Worm (Caenorhabditis elegans) whole organism, L2 larva: Measurements from ENCODE around the gene K02F3.2.

ENCODE experiments used
- C34F6.9 ChIP-seq: fragments of 150-350 bp; optimal IDR thresholded peaks from 2 replicates; lab custom pipeline; 2014; ENCODE audit warnings: missing biosample characterization, missing genetic modification characterization
- F13H6.1 ChIP-seq: sonication (generic microtip); optimal IDR thresholded peaks from 2 replicates; lab custom pipeline; 2016; ENCODE audit warnings: missing genetic modification characterization, missing compliant biosample characterization
- Y55F3AM.14 ChIP-seq: fragments of 200-800 bp; sonication (Bioruptor generic); optimal IDR thresholded peaks from 2 replicates; lab custom pipeline; 2018; ENCODE audit warnings: mild to moderate bottlenecking, missing genetic modification characterization, missing compliant biosample characterization
- ZK546.5 ChIP-seq: sonication (generic microtip); optimal IDR thresholded peaks from 2 replicates; lab custom pipeline; 2017; ENCODE audit warnings: missing biosample characterization, missing genetic modification characterization
- aly-2 ChIP-seq: fragments of 150-350 bp; optimal IDR thresholded peaks from 2 replicates; lab custom pipeline; 2014; ENCODE audit warnings: missing biosample characterization, missing genetic modification characterization
- ama-1 ChIP-seq: fragments of 150-350 bp; optimal IDR thresholded peaks from 2 replicates; lab custom pipeline; 2018; ENCODE audit warnings: inconsistent platforms
- blmp-1 ChIP-seq: sonication (generic microtip); optimal IDR thresholded peaks from 2 replicates; lab custom pipeline; 2017; ENCODE audit warnings: missing genetic modification characterization, mild to moderate bottlenecking, missing compliant biosample characterization, antibody characterized with exemption, moderate library complexity; ENCODE audit not compliant: insufficient read depth
- ceh-16 ChIP-seq: fragments of 150-350 bp; optimal IDR thresholded peaks from 2 replicates; lab custom pipeline; 2014; ENCODE audit warnings: missing biosample characterization, missing genetic modification characterization
- ceh-82 ChIP-seq: fragments of 150-350 bp; optimal IDR thresholded peaks from 2 replicates; lab custom pipeline; 2014; ENCODE audit warnings: missing biosample characterization, missing genetic modification characterization
- crh-2 ChIP-seq: sonication (generic microtip); optimal IDR thresholded peaks from 2 replicates; lab custom pipeline; 2017; ENCODE audit warnings: missing biosample characterization, missing genetic modification characterization
- dmd-4 ChIP-seq: sonication (generic microtip); optimal IDR thresholded peaks from 2 replicates; lab custom pipeline; 2017; ENCODE audit warnings: missing biosample characterization, missing genetic modification characterization
- egl-27 ChIP-seq: sonication (generic microtip); optimal IDR thresholded peaks from 3 replicates; lab custom pipeline; 2017; ENCODE audit warnings: missing biosample characterization, missing genetic modification reagents, missing genetic modification characterization
- elt-1 ChIP-seq: fragments of 150-350 bp; optimal IDR thresholded peaks from 2 replicates; lab custom pipeline; 2014; ENCODE audit warnings: missing biosample characterization, missing genetic modification characterization
- elt-3 ChIP-seq: sonication (generic microtip); optimal IDR thresholded peaks from 2 replicates; lab custom pipeline; 2017; ENCODE audit warnings: missing biosample characterization, missing genetic modification characterization
- fos-1 ChIP-seq: fragments of 150-350 bp; optimal IDR thresholded peaks from 2 replicates; lab custom pipeline; 2014; ENCODE audit warnings: missing biosample characterization, missing genetic modification characterization
- gmeb-1 ChIP-seq: fragments of 150-350 bp; optimal IDR thresholded peaks from 2 replicates; lab custom pipeline; 2014; ENCODE audit warnings: missing biosample characterization, missing genetic modification characterization
- lin-11 ChIP-seq: fragments of 150-350 bp; sonication (generic microtip); optimal IDR thresholded peaks from 2 replicates; lab custom pipeline; 2014; ENCODE audit warnings: missing biosample characterization, missing genetic modification characterization, inconsistent platforms, mixed read lengths
- lin-13 ChIP-seq: fragments of 150-350 bp; optimal IDR thresholded peaks from 2 replicates; lab custom pipeline; 2014; ENCODE audit warnings: missing biosample characterization, missing genetic modification reagents, missing genetic modification characterization
- lin-39 ChIP-seq: fragments of 150-350 bp; optimal IDR thresholded peaks from 2 replicates; lab custom pipeline; 2014; ENCODE audit warnings: missing biosample characterization, missing genetic modification reagents, missing genetic modification characterization
- lsy-2 ChIP-seq, 2 experiments: fragments of 150-350 bp in 1 of 2; sonication (generic microtip) in 1 of 2; optimal IDR thresholded peaks; 2 replicates each; lab custom pipeline; 2014 to 2017; ENCODE audit warnings: missing biosample characterization in 2 of 2, missing genetic modification characterization in 2 of 2
- mab-5 ChIP-seq: fragments of 150-350 bp; optimal IDR thresholded peaks from 2 replicates; lab custom pipeline; 2014; ENCODE audit warnings: missing biosample characterization, missing genetic modification characterization
- mbf-1 ChIP-seq: sonication (generic microtip); optimal IDR thresholded peaks from 2 replicates; lab custom pipeline; 2017; ENCODE audit warnings: missing biosample characterization, missing genetic modification characterization
- mdl-1 ChIP-seq, 2 experiments: fragments of 150-350 bp in 1 of 2; sonication (generic microtip) in 1 of 2; optimal IDR thresholded peaks; 2 replicates each; lab custom pipeline; 2017; ENCODE audit warnings: missing biosample characterization in 2 of 2, missing genetic modification characterization in 2 of 2
- nhr-11 ChIP-seq: fragments of 150-350 bp; optimal IDR thresholded peaks from 2 replicates; lab custom pipeline; 2014; ENCODE audit warnings: missing biosample characterization, missing genetic modification characterization
- nhr-129 ChIP-seq: fragments of 150-350 bp; optimal IDR thresholded peaks from 2 replicates; lab custom pipeline; 2014; ENCODE audit warnings: missing biosample characterization, missing genetic modification characterization
- nhr-21 ChIP-seq: fragments of 150-350 bp; optimal IDR thresholded peaks from 2 replicates; lab custom pipeline; 2014; ENCODE audit warnings: missing biosample characterization, missing genetic modification characterization
- nhr-23 ChIP-seq: fragments of 150-350 bp; optimal IDR thresholded peaks from 2 replicates; lab custom pipeline; 2014; ENCODE audit warnings: missing biosample characterization, missing genetic modification reagents, missing genetic modification characterization
- nhr-25 ChIP-seq: fragments of 150-350 bp; sonication (generic microtip); optimal IDR thresholded peaks from 3 replicates; lab custom pipeline; 2014; ENCODE audit warnings: missing biosample characterization, missing genetic modification characterization
- nhr-6 ChIP-seq: fragments of 150-350 bp; optimal IDR thresholded peaks from 2 replicates; lab custom pipeline; 2014; ENCODE audit warnings: missing biosample characterization, missing genetic modification characterization
- nhr-77 ChIP-seq: fragments of 150-350 bp; optimal IDR thresholded peaks from 2 replicates; lab custom pipeline; 2014; ENCODE audit warnings: missing biosample characterization, missing genetic modification characterization
- peb-1 ChIP-seq: fragments of 150-350 bp; optimal IDR thresholded peaks from 2 replicates; lab custom pipeline; 2014; ENCODE audit warnings: missing biosample characterization, missing genetic modification characterization
- sem-4 ChIP-seq: fragments of 150-350 bp; optimal IDR thresholded peaks from 2 replicates; lab custom pipeline; 2014; ENCODE audit warnings: missing biosample characterization, missing genetic modification reagents, missing genetic modification characterization
- skn-1 ChIP-seq: sonication (generic microtip); optimal IDR thresholded peaks from 2 replicates; lab custom pipeline; 2017; ENCODE audit warnings: missing biosample characterization, missing genetic modification characterization
- sma-3 ChIP-seq: sonication (generic microtip); optimal IDR thresholded peaks from 2 replicates; lab custom pipeline; 2016; ENCODE audit warnings: missing genetic modification reagents, missing genetic modification characterization, missing compliant biosample characterization
- sma-9 ChIP-seq, 2 experiments: fragments of 150-350 bp in 1 of 2; sonication (generic microtip) in 1 of 2; optimal IDR thresholded peaks; 2 replicates each; lab custom pipeline; 2014 to 2016; ENCODE audit warnings: missing genetic modification characterization in 2 of 2, mild to moderate bottlenecking in 1 of 2, missing biosample characterization in 1 of 2, missing compliant biosample characterization in 1 of 2, missing genetic modification reagents in 1 of 2, moderate library complexity in 1 of 2
- snpc-4 ChIP-seq: fragments of 150-350 bp; optimal IDR thresholded peaks from 2 replicates; lab custom pipeline; 2014; ENCODE audit warnings: missing biosample characterization, missing genetic modification characterization
- unc-39 ChIP-seq: fragments of 150-350 bp; optimal IDR thresholded peaks from 2 replicates; lab custom pipeline; 2014; ENCODE audit warnings: missing biosample characterization, missing genetic modification characterization
- unc-55 ChIP-seq: fragments of 150-350 bp; sonication (generic microtip); optimal IDR thresholded peaks from 3 replicates; lab custom pipeline; 2014; ENCODE audit warnings: missing biosample characterization, missing genetic modification reagents, missing genetic modification characterization
- unc-62 ChIP-seq: fragments of 150-350 bp; optimal IDR thresholded peaks from 2 replicates; lab custom pipeline; 2014; ENCODE audit warnings: missing biosample characterization, missing genetic modification reagents, missing genetic modification characterization
- zag-1 ChIP-seq: fragments of 150-350 bp; optimal IDR thresholded peaks from 2 replicates; lab custom pipeline; 2014; ENCODE audit warnings: missing biosample characterization, missing genetic modification characterization
- ztf-4 ChIP-seq: fragments of 150-350 bp; optimal IDR thresholded peaks from 2 replicates; lab custom pipeline; 2014; ENCODE audit warnings: missing biosample characterization, missing genetic modification characterization

K02F3.2 gene

ce11 chrIII:834443-834815 lies 11.2 kb upstream of the K02F3.2 start:
- TF ChIP-seq Y55F3AM.14 (GFP tag; lab: Kevin White, UChicago), result peak; percentile 14
- TF ChIP-seq gmeb-1 (tag; lab: Kevin White, UChicago), result no peak

- peak; percentile 30 for TF ChIP-seq ama-1 (lab: Kevin White, UChicago)
- no peak for TF ChIP-seq nhr-129 (tag; lab: Kevin White, UChicago)
- TF ChIP-seq sma-3 (GFP tag; lab: Kevin White, UChicago), result no peak
- no peak for TF ChIP-seq ZK546.5 (tag; lab: Kevin White, UChicago)
- no peak for TF ChIP-seq aly-2 (tag; lab: Kevin White, UChicago)
- no peak for TF ChIP-seq nhr-23 (tag; lab: Kevin White, UChicago)
- TF ChIP-seq, all 48 proteins: peak for 1
Observed at ce11 chrIII:835208-835607, 10.4 kb upstream of the K02F3.2 start.

ce11 chrIII:835713-836278 lies 9.8 kb upstream of the K02F3.2 start:
- TF ChIP-seq mbf-1 (tag; lab: Kevin White, UChicago) (peak; percentile 32), zag-1 (tag; lab: Kevin White, UChicago) (peak; percentile 3), nhr-11 (tag; lab: Kevin White, UChicago) (no peak), sem-4 (tag; lab: Kevin White, UChicago) (no peak), F13H6.1 (tag; lab: Kevin White, UChicago) (peak; percentile 54), crh-2 (tag; lab: Kevin White, UChicago) (peak; percentile 55), elt-1 (no peak), fos-1 (peak; percentile 28), unc-55 (peak; percentile 43), egl-27 (tag; lab: Kevin White, UChicago) (peak; percentile 49), ceh-82 (peak; percentile 20), blmp-1 (tag; lab: Kevin White, UChicago) (peak; percentile 10), unc-39 (peak; percentile 74), nhr-129 (tag; lab: Kevin White, UChicago) (peak; percentile 61), unc-62 (GFP tag; lab: Kevin White, UChicago) (no peak), gmeb-1 (tag; lab: Kevin White, UChicago) (peak; percentile 33), nhr-6 (tag; lab: Kevin White, UChicago) (peak; percentile 66), nhr-23 (tag; lab: Kevin White, UChicago) (no peak), dmd-4 (no peak), sma-3 (GFP tag; lab: Kevin White, UChicago) (peak; percentile 78), peb-1 (tag; lab: Kevin White, UChicago) (no peak), C34F6.9 (tag; lab: Kevin White, UChicago) (no peak), nhr-21 (tag; lab: Kevin White, UChicago) (peak; percentile 79), Y55F3AM.14 (GFP tag; lab: Kevin White, UChicago) (peak; percentile 97), aly-2 (tag; lab: Kevin White, UChicago) (no peak), ceh-16 (tag; lab: Kevin White, UChicago) (no peak), lin-39 (tag; lab: Kevin White, UChicago) (no peak), ama-1 (lab: Kevin White, UChicago) (peak; percentile 94), nhr-25 (peak; percentile 76), lsy-2 (tag; optimal IDR thresholded peaks at IDR 0.05; lab: Kevin White, UChicago) (peak; percentile 55 to 60), elt-3 (tag; lab: Kevin White, UChicago) (no peak), mdl-1 (tag; optimal IDR thresholded peaks at IDR 0.05; lab: Kevin White, UChicago) (peak; percentile 33 to 57), sma-9 (GFP tag; optimal IDR thresholded peaks at IDR 0.05; lab: Kevin White, UChicago) (peak; percentile 61), sma-9 (tag; optimal IDR thresholded peaks at IDR 0.05; lab: Kevin White, UChicago) (no peak), snpc-4 (no peak), lin-11 (tag; lab: Kevin White, UChicago) (no peak), ztf-4 (tag; lab: Kevin White, UChicago) (peak; percentile 87), skn-1 (tag; lab: Kevin White, UChicago) (peak; percentile 38), mab-5 (peak; percentile 59), lin-13 (GFP tag; lab: Kevin White, UChicago) (peak; percentile 63), nhr-77 (tag; lab: Kevin White, UChicago) (no peak)
- TF ChIP-seq, all 48 proteins: peak for 25
